Fruit fly (Drosophila melanogaster) ovary, adult (tissue): ENCODE measurements around the gene dec.

Experiments
- CG17801 ChIP-seq: fragments of 200-800 bp; optimal IDR thresholded peaks from 2 replicates; lab custom pipeline; 2019; ENCODE audit warnings: missing biosample characterization, mild to moderate bottlenecking, missing genetic modification characterization, moderate library complexity; ENCODE audit not compliant: partially characterized antibody

dec gene

DNA sequence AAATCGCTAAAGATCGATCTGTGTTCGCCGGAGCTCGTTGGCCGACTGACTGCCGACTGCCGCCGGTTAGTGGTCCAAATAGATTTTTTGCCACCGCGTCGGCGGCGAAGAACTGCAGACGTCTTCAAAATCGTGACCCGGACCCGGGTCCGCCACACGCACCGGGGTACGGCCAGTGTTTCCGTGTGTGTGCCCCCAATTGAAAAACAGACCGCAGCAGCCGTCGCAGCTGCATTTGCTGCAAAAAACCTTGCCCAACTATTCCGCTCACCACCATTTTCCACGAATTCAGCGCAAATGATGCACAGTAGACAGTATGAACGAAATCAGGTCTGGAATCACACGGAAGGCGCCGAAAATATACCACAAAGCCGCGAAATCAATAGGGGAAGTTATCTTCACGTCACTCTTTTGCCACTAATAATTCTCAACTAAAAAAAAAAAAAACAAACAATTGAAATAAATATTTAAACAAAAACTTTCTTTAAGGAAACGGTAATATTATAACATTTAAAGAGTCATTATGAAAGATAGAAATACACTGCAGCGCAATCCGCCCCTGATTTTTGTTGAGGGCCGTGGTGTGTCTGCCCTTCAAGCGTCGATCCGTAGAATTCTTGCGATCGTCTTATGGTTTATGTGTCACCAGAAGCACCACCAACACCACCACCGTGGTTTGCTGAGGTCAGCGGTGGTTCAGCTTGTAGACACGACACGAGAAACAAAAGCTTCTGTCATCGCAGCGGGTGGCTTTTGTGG, at the start of gene dec:
Gene dec, minus strand, starts transcription at position 51 of the 759 bp plus-strand sequence.
- peak; percentile 74 for TF ChIP-seq CG17801 (GFP tag; lab: Kevin White, UChicago)

DNA sequence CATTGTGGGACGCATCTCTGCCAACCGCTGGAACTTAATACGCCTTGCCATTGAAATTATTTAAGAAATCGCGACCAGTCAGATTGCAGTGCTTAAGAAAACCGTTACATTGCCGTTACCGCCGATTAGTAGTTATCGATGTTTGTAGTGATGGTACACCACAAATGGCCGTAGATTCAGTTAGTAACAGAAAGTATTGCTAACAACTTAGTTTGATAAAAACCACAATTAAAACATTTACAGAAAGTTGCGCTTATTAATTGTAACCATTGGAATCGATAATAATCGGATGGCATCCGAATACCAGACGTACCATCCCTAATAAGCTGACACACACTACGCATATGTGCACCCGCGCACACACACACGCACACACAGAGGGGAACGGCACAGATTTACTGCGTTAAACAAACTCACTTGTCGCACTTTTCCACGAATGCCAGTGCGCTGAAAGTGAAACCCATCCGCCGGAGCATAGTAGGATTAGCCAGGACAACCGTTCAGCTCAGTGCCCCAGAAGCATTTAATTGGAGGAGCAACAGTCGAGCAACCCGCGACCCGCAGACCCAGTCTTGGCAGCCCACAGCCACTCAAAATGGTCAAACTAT, 47.2 kb upstream of the dec start, which contains the start of the genes hdm and Ykt6:
Gene hdm, minus strand, starts transcription at position 51 of the 608 bp plus-strand sequence.
Gene Ykt6, plus strand, starts transcription at position 329 of the 608 bp plus-strand sequence.
- peak; percentile 82 for TF ChIP-seq CG17801 (GFP tag; lab: Kevin White, UChicago)

DNA sequence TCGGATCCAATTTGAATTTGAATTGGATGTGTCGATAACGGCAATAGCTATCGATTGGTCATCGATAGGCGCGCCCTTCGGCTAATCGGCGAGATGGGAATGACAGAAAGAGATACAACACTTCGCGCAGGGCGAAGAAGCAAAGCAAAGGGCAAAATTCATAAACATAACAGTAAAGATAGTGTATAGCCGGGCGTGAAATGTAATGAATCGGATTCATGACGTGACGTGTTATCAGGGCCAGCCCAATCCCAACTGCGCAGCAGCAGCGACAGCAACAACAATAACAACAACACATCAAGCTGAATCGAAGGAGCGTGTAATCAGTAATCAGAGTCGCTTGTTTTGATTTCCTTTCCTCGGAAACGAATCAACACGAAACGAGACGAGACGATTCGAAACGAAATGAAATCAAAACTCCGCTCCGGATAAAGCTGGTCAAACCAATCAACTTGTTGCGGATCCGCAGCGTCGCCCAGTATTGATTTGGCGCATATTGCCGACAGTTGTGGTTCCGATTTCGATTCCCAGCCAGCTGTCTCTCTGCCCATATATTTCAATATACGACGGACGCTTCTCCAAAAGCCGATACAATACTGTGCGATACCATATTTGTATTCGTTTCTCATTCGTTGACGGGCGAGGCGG, 39.1 kb upstream of the dec start, which contains the start of gene snz:
Gene snz, plus strand, starts transcription at position 107 of the 648 bp plus-strand sequence.
- TF ChIP-seq CG17801 (GFP tag; lab: Kevin White, UChicago), result peak; percentile 43

DNA sequence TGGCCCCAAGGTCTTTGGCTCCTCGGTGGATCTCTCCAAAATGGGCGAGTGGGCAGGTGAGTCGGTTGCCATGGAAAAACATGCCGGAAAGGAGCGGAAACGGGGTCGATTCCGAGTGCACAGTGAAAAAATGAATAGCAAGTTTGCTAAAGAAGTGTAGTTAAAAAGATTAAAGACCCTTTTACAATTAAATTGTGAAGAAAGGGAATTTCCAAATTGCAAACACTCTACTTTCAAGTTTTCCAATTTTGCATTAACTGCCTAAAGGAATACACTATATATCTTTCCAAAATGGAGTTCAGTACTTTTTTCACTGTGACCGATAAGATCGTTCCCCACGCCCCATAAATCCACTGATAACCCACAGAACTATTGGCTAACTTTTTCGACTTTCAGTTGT, 36.5 kb upstream of the dec start:
- no peak for TF ChIP-seq CG17801 (GFP tag; lab: Kevin White, UChicago)

DNA sequence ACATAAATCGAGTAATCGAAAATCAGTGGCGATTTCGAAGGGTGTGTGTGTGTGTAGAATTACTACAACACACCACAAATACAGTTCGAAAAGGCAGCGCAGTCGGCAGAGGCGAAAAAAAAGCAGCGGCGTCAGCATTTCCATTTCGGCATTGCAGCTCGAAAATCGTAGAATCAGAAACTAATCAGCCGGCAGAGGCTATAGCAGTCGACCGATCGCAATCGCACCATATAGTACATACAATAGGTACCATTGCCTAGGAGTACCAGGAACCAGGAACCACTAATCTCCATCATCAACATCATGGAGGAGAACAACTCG, 36.0 kb upstream of the dec start:
- TF ChIP-seq CG17801 (GFP tag; lab: Kevin White, UChicago), result no peak

DNA sequence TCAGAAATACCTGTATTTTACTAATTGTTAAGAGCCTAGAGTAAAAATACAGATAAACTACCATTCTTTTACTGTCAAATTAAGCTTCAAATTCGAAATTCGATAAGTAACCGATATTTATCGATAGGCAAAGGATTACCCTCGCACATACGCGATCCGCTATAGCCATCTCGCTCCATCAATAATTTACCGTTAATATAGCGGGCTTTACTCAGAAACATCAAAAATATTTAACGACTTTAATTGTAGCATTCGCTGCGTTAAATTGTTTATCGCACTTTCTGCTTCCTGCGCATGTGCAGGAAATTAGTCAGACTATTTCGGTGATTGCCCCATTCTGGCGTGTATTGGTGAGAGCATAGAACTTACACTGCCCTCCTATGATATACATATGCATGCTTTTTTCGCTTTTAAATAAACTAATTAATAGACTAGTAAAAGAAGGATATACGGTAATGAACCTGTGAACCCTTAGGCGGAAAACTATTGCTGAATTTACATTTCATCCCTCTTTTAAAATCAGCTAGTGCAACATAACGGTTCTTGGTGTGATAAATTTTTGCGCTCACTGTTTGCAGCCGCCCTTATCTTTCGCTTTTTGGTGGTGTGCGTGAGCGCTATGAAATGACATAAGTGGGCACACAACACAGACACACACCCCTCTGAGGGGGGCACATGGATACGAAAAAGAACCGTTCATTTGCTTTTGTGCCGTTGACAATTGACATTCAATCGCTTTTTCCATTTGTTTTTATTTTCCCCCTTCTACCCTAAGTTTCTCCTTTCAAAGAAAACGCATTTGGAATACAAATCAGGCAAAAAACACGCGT, 35.4 kb upstream of the dec start, which contains the start of the genes dpr14 and spidey:
Gene dpr14, minus strand, starts transcription at position 48 of the 830 bp plus-strand sequence.
Gene spidey, plus strand, starts transcription at position 693 of the 830 bp plus-strand sequence.
- peak; percentile 85 for TF ChIP-seq CG17801 (GFP tag; lab: Kevin White, UChicago)

DNA sequence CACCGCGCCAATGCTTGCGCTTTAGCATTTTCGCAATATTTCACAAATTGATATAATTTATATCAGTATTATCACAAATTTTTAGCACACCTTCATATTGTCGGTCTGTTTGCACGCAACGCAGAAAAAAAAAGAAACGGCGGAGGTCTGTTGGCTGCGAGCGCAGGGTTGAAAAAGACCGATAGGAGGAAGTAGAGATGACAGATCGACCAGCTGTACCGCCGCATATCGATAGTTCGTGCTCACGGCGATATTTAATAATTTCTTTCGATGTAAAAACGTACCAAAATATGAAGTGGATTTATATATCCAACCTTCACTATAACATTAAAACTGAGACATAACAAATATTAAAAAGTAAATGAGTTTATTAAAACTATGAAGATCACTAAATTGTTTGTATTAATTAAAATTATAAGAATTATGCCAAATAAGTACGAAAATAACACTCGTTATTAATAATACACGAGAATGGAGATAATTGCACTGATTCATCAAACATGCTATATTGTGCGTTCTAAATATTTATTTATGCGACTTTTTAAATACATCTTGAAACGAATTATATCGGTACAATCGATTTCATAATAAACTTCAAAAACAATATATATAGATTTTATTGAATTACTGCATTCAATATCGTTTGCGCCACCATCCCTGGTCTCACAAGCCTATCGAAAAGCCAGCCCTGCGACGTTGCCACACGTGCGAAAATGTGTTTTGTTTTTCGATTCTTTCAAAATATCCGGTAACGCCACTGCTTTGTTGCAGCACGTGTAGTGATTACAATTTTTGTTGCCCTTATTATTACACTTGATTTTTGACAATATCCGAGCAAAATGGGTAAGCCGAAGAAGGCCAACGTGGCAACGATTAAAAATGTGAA, 28.4 kb upstream of the dec start, which contains the start of the genes RpS6 and bys:
Gene RpS6, minus strand, starts transcription at position 179 of the 886 bp plus-strand sequence.
Gene bys, plus strand, starts transcription at position 728 of the 886 bp plus-strand sequence.
- TF ChIP-seq CG17801 (GFP tag; lab: Kevin White, UChicago), result peak; percentile 78

DNA sequence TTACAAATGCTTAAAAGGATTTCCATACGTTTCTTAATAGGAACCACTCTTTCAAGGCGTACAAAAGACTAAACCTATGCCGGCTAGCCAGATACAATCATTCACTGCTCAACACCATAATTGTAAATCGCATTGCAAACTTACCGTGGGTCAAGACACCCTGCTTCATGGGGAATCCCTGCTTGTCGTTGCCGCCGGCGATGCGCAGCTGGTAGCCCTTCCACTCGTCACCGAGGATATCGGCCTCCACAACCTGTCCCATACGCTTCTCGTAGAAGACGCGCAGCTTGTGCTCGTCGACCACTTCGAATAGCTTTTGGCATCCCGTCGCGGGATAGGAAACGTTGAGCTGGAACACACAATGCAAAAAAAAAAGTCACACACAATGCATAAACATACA, 27.6 kb upstream of the dec start:
- no peak for TF ChIP-seq CG17801 (GFP tag; lab: Kevin White, UChicago)

DNA sequence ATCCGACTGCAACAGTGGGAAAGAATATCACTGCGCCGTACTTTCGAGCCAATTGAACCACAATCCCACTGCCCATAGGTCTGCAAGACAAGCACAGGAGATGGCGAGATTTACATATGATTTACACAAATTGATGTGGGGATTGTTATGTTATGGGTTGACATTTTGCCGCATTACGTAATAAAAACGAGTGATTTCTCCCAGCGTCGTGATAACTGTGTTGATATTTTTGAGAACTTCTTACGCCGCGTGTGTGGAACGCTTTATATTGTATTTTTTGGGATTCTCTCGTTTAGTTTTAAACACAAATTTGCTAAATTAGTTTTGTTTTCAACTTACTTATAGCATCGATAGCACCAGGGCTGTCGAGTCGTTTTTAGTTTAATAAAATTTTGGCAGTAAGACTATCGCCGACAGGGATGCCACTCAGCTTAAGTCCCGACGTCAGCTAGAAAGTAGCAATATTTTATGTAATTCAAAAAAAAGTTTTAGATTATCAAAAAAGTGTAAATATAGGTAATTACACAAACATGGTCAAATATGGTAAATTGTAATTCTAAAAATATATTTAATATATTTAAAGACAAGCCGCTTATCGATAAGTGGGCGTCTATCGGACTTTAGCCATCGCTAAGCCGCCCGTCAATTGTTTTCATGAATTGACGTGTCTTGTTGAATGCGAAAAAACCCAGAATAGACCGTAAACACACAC, 20.5 kb upstream of the dec start, which contains the start of the genes CG45089, ND-MNLL and p115:
Gene CG45089, minus strand, starts transcription at position 388 of the 712 bp plus-strand sequence.
Gene ND-MNLL, minus strand, starts transcription at position 388 of the 712 bp plus-strand sequence.
Gene p115, plus strand, starts transcription at position 621 of the 712 bp plus-strand sequence.
- TF ChIP-seq CG17801 (GFP tag; lab: Kevin White, UChicago), result peak; percentile 73

DNA sequence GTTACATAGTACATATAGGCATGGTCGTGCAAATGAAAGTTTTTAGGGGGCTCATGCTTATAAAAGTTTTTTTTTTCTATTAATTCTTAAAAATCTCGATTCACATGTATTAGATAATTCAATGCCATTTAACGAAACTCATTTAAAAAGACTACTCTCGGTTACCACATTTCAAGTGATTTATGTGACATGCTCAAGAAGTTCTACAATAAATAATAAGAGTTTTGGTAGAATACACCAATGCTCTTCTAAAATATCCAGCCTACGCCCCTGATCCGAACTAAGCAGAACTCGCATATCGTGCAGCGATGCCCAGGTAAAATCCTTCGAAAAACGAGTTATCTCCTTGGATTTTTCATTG, 19.5 kb upstream of the dec start:
- peak; percentile 3 for TF ChIP-seq CG17801 (GFP tag; lab: Kevin White, UChicago)

- no peak for TF ChIP-seq CG17801 (GFP tag; lab: Kevin White, UChicago)
These were observed 18.8 kb upstream of the dec start, which contains the start of gene Nek2 for dm6 chrX:7891596-7892538. Gene Nek2, minus strand, starts transcription at chrX:7891646.
